Worm (Caenorhabditis elegans) whole organism, L2 larva: ENCODE results near the gene Y26E6A.3.
A peak's percentile ranks its signal among the peaks of the same experiment; 100 is the strongest.

Source experiments
- C34F6.9 ChIP-seq: fragments of 150-350 bp; optimal IDR thresholded peaks from 2 replicates; lab custom pipeline; 2014; ENCODE audit warnings: missing biosample characterization, missing genetic modification characterization
- R02D3.7 ChIP-seq: fragments of 150-350 bp; optimal IDR thresholded peaks from 2 replicates; lab custom pipeline; 2014; ENCODE audit warnings: missing biosample characterization, missing genetic modification characterization
- ama-1 ChIP-seq: fragments of 150-350 bp; optimal IDR thresholded peaks from 2 replicates; lab custom pipeline; 2018; ENCODE audit warnings: inconsistent platforms
- ceh-16 ChIP-seq: fragments of 150-350 bp; optimal IDR thresholded peaks from 2 replicates; lab custom pipeline; 2014; ENCODE audit warnings: missing biosample characterization, missing genetic modification characterization
- crh-2 ChIP-seq: sonication (generic microtip); optimal IDR thresholded peaks from 2 replicates; lab custom pipeline; 2017; ENCODE audit warnings: missing biosample characterization, missing genetic modification characterization
- dmd-4 ChIP-seq: sonication (generic microtip); optimal IDR thresholded peaks from 2 replicates; lab custom pipeline; 2017; ENCODE audit warnings: missing biosample characterization, missing genetic modification characterization
- egl-27 ChIP-seq: sonication (generic microtip); optimal IDR thresholded peaks from 3 replicates; lab custom pipeline; 2017; ENCODE audit warnings: missing biosample characterization, missing genetic modification reagents, missing genetic modification characterization
- elt-1 ChIP-seq: fragments of 150-350 bp; optimal IDR thresholded peaks from 2 replicates; lab custom pipeline; 2014; ENCODE audit warnings: missing biosample characterization, missing genetic modification characterization
- elt-3 ChIP-seq: sonication (generic microtip); optimal IDR thresholded peaks from 2 replicates; lab custom pipeline; 2017; ENCODE audit warnings: missing biosample characterization, missing genetic modification characterization
- fos-1 ChIP-seq: fragments of 150-350 bp; optimal IDR thresholded peaks from 2 replicates; lab custom pipeline; 2014; ENCODE audit warnings: missing biosample characterization, missing genetic modification characterization
- gmeb-1 ChIP-seq: fragments of 150-350 bp; optimal IDR thresholded peaks from 2 replicates; lab custom pipeline; 2014; ENCODE audit warnings: missing biosample characterization, missing genetic modification characterization
- lin-13 ChIP-seq: fragments of 150-350 bp; optimal IDR thresholded peaks from 2 replicates; lab custom pipeline; 2014; ENCODE audit warnings: missing biosample characterization, missing genetic modification reagents, missing genetic modification characterization
- lin-39 ChIP-seq: fragments of 150-350 bp; optimal IDR thresholded peaks from 2 replicates; lab custom pipeline; 2014; ENCODE audit warnings: missing biosample characterization, missing genetic modification reagents, missing genetic modification characterization
- mab-5 ChIP-seq: fragments of 150-350 bp; optimal IDR thresholded peaks from 2 replicates; lab custom pipeline; 2014; ENCODE audit warnings: missing biosample characterization, missing genetic modification characterization
- mbf-1 ChIP-seq: sonication (generic microtip); optimal IDR thresholded peaks from 2 replicates; lab custom pipeline; 2017; ENCODE audit warnings: missing biosample characterization, missing genetic modification characterization
- mdl-1 ChIP-seq, 2 experiments: fragments of 150-350 bp in 1 of 2; sonication (generic microtip) in 1 of 2; optimal IDR thresholded peaks; 2 replicates each; lab custom pipeline; 2017; ENCODE audit warnings: missing biosample characterization in 2 of 2, missing genetic modification characterization in 2 of 2
- nhr-10 ChIP-seq: sonication (generic microtip); optimal IDR thresholded peaks from 2 replicates; lab custom pipeline; 2017; ENCODE audit warnings: missing biosample characterization, missing genetic modification characterization
- nhr-11 ChIP-seq: fragments of 150-350 bp; optimal IDR thresholded peaks from 2 replicates; lab custom pipeline; 2014; ENCODE audit warnings: missing biosample characterization, missing genetic modification characterization
- nhr-12 ChIP-seq: fragments of 150-350 bp; optimal IDR thresholded peaks from 2 replicates; lab custom pipeline; 2014; ENCODE audit warnings: missing biosample characterization, missing genetic modification characterization
- nhr-129 ChIP-seq: fragments of 150-350 bp; optimal IDR thresholded peaks from 2 replicates; lab custom pipeline; 2014; ENCODE audit warnings: missing biosample characterization, missing genetic modification characterization
- nhr-21 ChIP-seq: fragments of 150-350 bp; optimal IDR thresholded peaks from 2 replicates; lab custom pipeline; 2014; ENCODE audit warnings: missing biosample characterization, missing genetic modification characterization
- nhr-23 ChIP-seq: fragments of 150-350 bp; optimal IDR thresholded peaks from 2 replicates; lab custom pipeline; 2014; ENCODE audit warnings: missing biosample characterization, missing genetic modification reagents, missing genetic modification characterization
- nhr-237 ChIP-seq: fragments of 150-350 bp; optimal IDR thresholded peaks from 2 replicates; lab custom pipeline; 2014; ENCODE audit warnings: missing biosample characterization, missing genetic modification characterization
- nhr-6 ChIP-seq: fragments of 150-350 bp; optimal IDR thresholded peaks from 2 replicates; lab custom pipeline; 2014; ENCODE audit warnings: missing biosample characterization, missing genetic modification characterization
- nhr-77 ChIP-seq: fragments of 150-350 bp; optimal IDR thresholded peaks from 2 replicates; lab custom pipeline; 2014; ENCODE audit warnings: missing biosample characterization, missing genetic modification characterization
- peb-1 ChIP-seq: fragments of 150-350 bp; optimal IDR thresholded peaks from 2 replicates; lab custom pipeline; 2014; ENCODE audit warnings: missing biosample characterization, missing genetic modification characterization
- sem-4 ChIP-seq: fragments of 150-350 bp; optimal IDR thresholded peaks from 2 replicates; lab custom pipeline; 2014; ENCODE audit warnings: missing biosample characterization, missing genetic modification reagents, missing genetic modification characterization
- skn-1 ChIP-seq: sonication (generic microtip); optimal IDR thresholded peaks from 2 replicates; lab custom pipeline; 2017; ENCODE audit warnings: missing biosample characterization, missing genetic modification characterization
- sma-3 ChIP-seq: sonication (generic microtip); optimal IDR thresholded peaks from 2 replicates; lab custom pipeline; 2016; ENCODE audit warnings: missing genetic modification reagents, missing genetic modification characterization, missing compliant biosample characterization
- sma-9 ChIP-seq, 2 experiments: fragments of 150-350 bp in 1 of 2; sonication (generic microtip) in 1 of 2; optimal IDR thresholded peaks; 2 replicates each; lab custom pipeline; 2014 to 2016; ENCODE audit warnings: missing genetic modification characterization in 2 of 2, mild to moderate bottlenecking in 1 of 2, missing biosample characterization in 1 of 2, missing compliant biosample characterization in 1 of 2, missing genetic modification reagents in 1 of 2, moderate library complexity in 1 of 2
- snpc-4 ChIP-seq: fragments of 150-350 bp; optimal IDR thresholded peaks from 2 replicates; lab custom pipeline; 2014; ENCODE audit warnings: missing biosample characterization, missing genetic modification characterization
- unc-55 ChIP-seq: fragments of 150-350 bp; sonication (generic microtip); optimal IDR thresholded peaks from 3 replicates; lab custom pipeline; 2014; ENCODE audit warnings: missing biosample characterization, missing genetic modification reagents, missing genetic modification characterization
- unc-62 ChIP-seq: fragments of 150-350 bp; optimal IDR thresholded peaks from 2 replicates; lab custom pipeline; 2014; ENCODE audit warnings: missing biosample characterization, missing genetic modification reagents, missing genetic modification characterization
- zag-1 ChIP-seq: fragments of 150-350 bp; optimal IDR thresholded peaks from 2 replicates; lab custom pipeline; 2014; ENCODE audit warnings: missing biosample characterization, missing genetic modification characterization
- ztf-1 ChIP-seq: fragments of 200-800 bp; sonication (Bioruptor generic); conservative IDR thresholded peaks from 2 replicates; pipeline ENCODE4 v1.3.6; 2022; ENCODE audit warnings: missing genetic modification characterization, missing compliant biosample characterization
- ztf-11 ChIP-seq: sonication (generic microtip); optimal IDR thresholded peaks from 2 replicates; lab custom pipeline; 2017; ENCODE audit warnings: missing biosample characterization, missing genetic modification characterization

The Y26E6A.3 gene

DNA sequence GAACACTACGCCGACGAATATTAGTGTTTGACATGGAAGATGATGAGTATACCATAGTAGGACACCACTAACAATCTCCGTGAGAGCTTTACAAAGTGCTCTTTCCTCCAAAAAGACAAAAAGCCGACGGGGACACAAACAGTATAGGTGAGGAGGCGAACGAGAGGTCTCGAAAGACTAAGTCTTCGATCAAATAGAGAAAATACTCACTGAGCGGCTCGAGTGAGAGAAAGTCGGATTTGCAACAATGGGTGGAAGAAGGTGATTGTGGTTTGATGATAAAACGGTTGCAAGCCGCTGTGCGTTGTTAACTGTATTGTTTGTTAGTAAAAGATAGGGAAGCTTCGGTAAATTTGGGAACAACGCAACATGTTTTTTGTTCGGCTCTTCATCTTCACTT, 27.1 kb downstream of the Y26E6A.3 start, which contains the start of gene hlb-1:
Gene hlb-1 (minus strand): TSS at position 101 of the 400 bp plus-strand sequence.
- TF ChIP-seq fos-1 (tag; lab: Kevin White, UChicago) (no peak), nhr-23 (tag; lab: Kevin White, UChicago) (no peak), egl-27 (no peak), dmd-4 (tag; lab: Kevin White, UChicago) (no peak), unc-55 (no peak), ztf-1 (no peak), gmeb-1 (tag; lab: Kevin White, UChicago) (no peak), nhr-77 (no peak), zag-1 (tag; lab: Kevin White, UChicago) (no peak), elt-3 (tag; lab: Kevin White, UChicago) (no peak), crh-2 (tag; lab: Kevin White, UChicago) (no peak)

DNA sequence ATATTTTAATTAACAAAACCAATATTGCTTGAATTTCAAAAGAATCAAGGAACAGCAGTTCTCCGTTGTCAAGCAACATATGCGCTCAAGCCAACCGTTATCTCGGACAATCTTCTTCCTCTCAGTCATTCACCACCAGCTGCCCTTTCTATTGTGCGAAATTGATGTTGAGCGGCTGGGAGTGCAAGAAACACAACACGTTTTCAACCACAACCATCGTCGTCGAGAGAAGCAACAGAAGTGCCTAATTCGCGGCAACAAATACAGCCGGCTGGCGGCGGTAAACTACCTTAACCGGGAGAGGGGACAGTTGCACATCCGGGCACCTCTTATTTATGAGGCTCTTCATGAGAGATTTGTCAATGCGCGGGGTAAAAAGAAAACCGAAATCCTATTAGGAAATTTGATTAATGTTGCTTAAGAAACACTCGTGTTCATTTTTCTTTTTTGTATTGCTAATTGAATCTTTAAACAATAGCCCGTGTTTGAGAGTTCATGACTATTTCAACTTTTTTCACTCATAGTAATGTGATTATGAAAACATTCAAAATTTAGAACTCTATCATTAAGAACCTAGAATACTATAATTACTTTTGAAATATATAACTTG, 27.9 kb downstream of the Y26E6A.3 start:
- no peak for TF ChIP-seq R02D3.7
- TF ChIP-seq unc-62 (GFP tag; lab: Kevin White, UChicago), result no peak
- TF ChIP-seq sem-4 (tag; lab: Kevin White, UChicago), result no peak
- no peak for TF ChIP-seq nhr-10 (tag; lab: Kevin White, UChicago)
- no peak for TF ChIP-seq snpc-4 (tag; lab: Kevin White, UChicago)
- TF ChIP-seq nhr-21 (tag; lab: Kevin White, UChicago), result no peak
- TF ChIP-seq mdl-1 (tag; optimal IDR thresholded peaks at IDR 0.05; lab: Kevin White, UChicago), result no peak
- TF ChIP-seq peb-1 (tag; lab: Kevin White, UChicago), result no peak
- no peak for TF ChIP-seq unc-55
- no peak for TF ChIP-seq nhr-129
- TF ChIP-seq mab-5 (tag; lab: Kevin White, UChicago), result no peak
- TF ChIP-seq C34F6.9 (tag; lab: Kevin White, UChicago), result no peak
- no peak for TF ChIP-seq crh-2 (tag; lab: Kevin White, UChicago)
- no peak for TF ChIP-seq ztf-11 (tag; lab: Kevin White, UChicago)
- TF ChIP-seq nhr-77, result no peak
- no peak for TF ChIP-seq lin-13 (GFP tag; lab: Kevin White, UChicago)
- no peak for TF ChIP-seq egl-27
- TF ChIP-seq lin-39 (tag; lab: Kevin White, UChicago), result no peak

DNA sequence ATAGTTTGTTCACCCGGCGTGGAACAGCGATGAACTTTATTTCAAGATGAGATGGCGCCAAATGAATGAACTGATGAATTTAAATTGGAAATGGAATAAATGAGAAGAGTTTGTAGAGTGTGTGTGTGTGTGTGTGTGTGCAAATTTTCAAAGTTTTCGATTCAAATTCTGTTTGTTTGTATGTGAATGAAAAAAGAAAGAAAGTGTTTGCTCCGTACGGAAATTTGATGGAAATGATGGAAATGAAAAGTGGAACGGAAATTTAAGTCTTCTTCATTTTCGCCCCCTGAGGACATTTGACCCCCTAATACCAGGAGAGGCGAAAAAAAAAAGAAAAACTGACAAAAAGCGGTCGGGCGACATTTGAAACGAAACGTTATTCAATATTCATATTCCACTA, 31.7 kb downstream of the Y26E6A.3 start:
- TF ChIP-seq nhr-237 (tag; lab: Kevin White, UChicago), result no peak
- TF ChIP-seq elt-3 (tag; lab: Kevin White, UChicago), result no peak
- TF ChIP-seq sem-4 (tag; lab: Kevin White, UChicago), result no peak
- no peak for TF ChIP-seq peb-1 (tag; lab: Kevin White, UChicago)
- TF ChIP-seq unc-55, result no peak
- TF ChIP-seq, all 48 proteins: peak for 0

DNA sequence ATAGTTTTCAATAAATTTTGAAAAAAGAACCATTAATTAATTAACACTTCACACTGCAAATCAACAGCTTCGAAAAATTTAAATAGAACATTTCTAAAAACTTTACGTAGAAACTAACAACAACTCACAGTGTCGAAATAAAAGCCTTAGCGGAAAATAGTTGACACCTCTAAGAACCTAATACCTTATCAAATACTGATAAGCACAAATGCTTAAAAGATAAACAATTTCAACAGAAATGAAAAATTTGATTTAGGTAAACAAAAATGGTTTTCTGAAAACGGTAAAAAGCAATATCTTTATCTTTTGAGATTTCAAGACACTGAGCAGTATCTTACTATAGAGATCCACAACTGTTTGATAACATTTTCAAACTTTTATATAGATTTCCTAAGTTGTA, 32.9 kb downstream of the Y26E6A.3 start:
- TF ChIP-seq mbf-1 (tag; lab: Kevin White, UChicago), result no peak
- TF ChIP-seq fos-1 (tag; lab: Kevin White, UChicago), result peak; percentile 6

DNA sequence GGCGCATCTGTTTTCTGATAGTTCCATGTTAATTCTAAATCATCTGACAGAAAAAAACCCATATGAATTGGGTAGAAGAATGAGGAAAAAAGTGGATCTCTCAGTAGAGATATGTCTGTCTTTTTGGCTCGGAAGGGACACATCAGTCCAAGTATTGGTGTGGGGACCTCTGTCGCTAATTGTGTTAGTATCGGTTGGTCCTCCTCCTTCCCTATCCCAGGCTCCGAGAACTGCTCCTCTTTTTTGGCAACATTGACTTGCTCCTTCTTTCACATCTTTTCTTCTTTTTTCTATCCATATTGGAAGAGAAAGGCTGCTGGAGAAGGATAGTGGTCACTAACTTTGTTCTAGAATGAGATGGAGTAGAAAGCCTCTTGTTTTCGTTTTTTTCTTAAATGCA, 33.8 kb downstream of the Y26E6A.3 start:
- TF ChIP-seq dmd-4 (tag; lab: Kevin White, UChicago) (no peak), ceh-16 (tag; lab: Kevin White, UChicago) (no peak), sma-9 (GFP tag; optimal IDR thresholded peaks at IDR 0.05; lab: Kevin White, UChicago) (no peak), sma-9 (tag; optimal IDR thresholded peaks at IDR 0.05; lab: Kevin White, UChicago) (no peak), skn-1 (tag; lab: Kevin White, UChicago) (no peak), nhr-12 (no peak), nhr-237 (tag; lab: Kevin White, UChicago) (no peak), ama-1 (lab: Kevin White, UChicago) (no peak), nhr-21 (tag; lab: Kevin White, UChicago) (no peak), mab-5 (tag; lab: Kevin White, UChicago) (no peak), nhr-11 (tag; lab: Kevin White, UChicago) (no peak), nhr-6 (tag; lab: Kevin White, UChicago) (no peak), elt-1 (tag; lab: Kevin White, UChicago) (no peak), sma-3 (GFP tag; lab: Kevin White, UChicago) (no peak), nhr-129 (no peak)
- TF ChIP-seq, all 48 proteins: peak for 0
